Fruit fly (Drosophila melanogaster) whole organism, adult: ENCODE data around the gene CG15922.

ENCODE experiments used
- Crg-1 ChIP-seq: fragments of 200-800 bp; sonication (Bioruptor generic); optimal IDR thresholded peaks from 2 replicates; lab custom pipeline; 2016; ENCODE audit warnings: missing biosample characterization, missing genetic modification characterization
- Hr96 ChIP-seq: fragments of 200-800 bp; sonication (Bioruptor generic); optimal IDR thresholded peaks from 2 replicates; lab custom pipeline; 2016; ENCODE audit warnings: missing biosample characterization, missing genetic modification characterization
- bab1 ChIP-seq: fragments of 200-800 bp; sonication (Bioruptor generic); optimal IDR thresholded peaks from 3 replicates; lab custom pipeline; 2019; ENCODE audit warnings: missing biosample characterization, mild to moderate bottlenecking, missing genetic modification characterization, moderate library complexity
- kay ChIP-seq: fragments of 200-800 bp; sonication (Bioruptor generic); peaks from one replicate; lab custom pipeline; 2016; ENCODE audit warnings: missing biosample characterization, missing genetic modification characterization, borderline replicate concordance

DNA sequence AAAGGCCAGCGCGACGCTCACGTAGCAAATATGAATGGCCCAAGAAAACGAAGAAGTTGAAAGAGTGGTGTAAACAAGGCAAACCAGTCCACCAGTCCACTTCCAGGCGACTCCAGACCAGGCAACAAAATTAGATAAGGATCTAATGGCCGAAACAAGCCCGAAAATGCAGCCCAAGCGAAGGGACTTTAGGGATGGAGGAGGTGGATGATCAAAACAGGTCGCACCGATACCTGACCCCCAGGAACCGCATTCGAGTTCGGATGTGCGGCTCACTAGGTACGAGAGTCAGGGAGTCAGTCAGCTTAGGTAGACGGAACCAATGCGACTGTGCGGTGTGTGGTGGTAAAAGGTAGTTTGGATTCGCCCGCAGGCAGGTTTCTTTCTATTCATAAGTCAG is 16.9 kb downstream of the CG15922 start:
- TF ChIP-seq Crg-1 (GFP tag; lab: Kevin White, UChicago) (no peak), Hr96 (GFP tag; lab: Kevin White, UChicago) (no peak), kay (GFP tag; lab: Kevin White, UChicago) (no peak), bab1 (GFP tag; lab: Kevin White, UChicago) (no peak)
